Fruit fly (Drosophila melanogaster) whole organism, pupa: ENCODE data around the gene RpS5a.
A peak's percentile ranks its signal among the peaks of the same experiment; 100 is the strongest.

Source experiments
- CG10348 ChIP-seq: fragments of 200-800 bp; sonication (Bioruptor generic); IDR thresholded peaks from 2 replicates; pipeline ENCODE4 v1.3.6; 2022; ENCODE audit warnings: missing biosample characterization, missing genetic modification characterization
- CG12605 ChIP-seq: fragments of 200-800 bp; sonication (Bioruptor generic); IDR thresholded peaks from 2 replicates; pipeline ENCODE4 v1.3.6; 2022; ENCODE audit warnings: missing biosample characterization, missing genetic modification characterization
- CG13204 ChIP-seq: fragments of 200-800 bp; sonication (Bioruptor generic); optimal IDR thresholded peaks from 2 replicates; lab custom pipeline; 2018; ENCODE audit warnings: missing biosample characterization, mild to moderate bottlenecking, missing genetic modification characterization, moderate library complexity
- CG14655 ChIP-seq: fragments of 200-800 bp; sonication (Bioruptor generic); optimal IDR thresholded peaks from 3 replicates; lab custom pipeline; 2017; ENCODE audit warnings: mild to moderate bottlenecking, missing biosample characterization, missing genetic modification reagents, missing genetic modification characterization
- CG15710 ChIP-seq: fragments of 200-800 bp; sonication (Bioruptor generic); optimal IDR thresholded peaks from 2 replicates; lab custom pipeline; 2018; ENCODE audit warnings: missing biosample characterization, mild to moderate bottlenecking, missing genetic modification characterization, moderate library complexity
- CG17806 ChIP-seq: fragments of 200-800 bp; sonication (Bioruptor generic); optimal IDR thresholded peaks from 2 replicates; lab custom pipeline; 2018; ENCODE audit warnings: missing biosample characterization, mild to moderate bottlenecking, missing genetic modification characterization, moderate library complexity
- CG32121 ChIP-seq: fragments of 200-800 bp; sonication (Bioruptor generic); IDR thresholded peaks from 2 replicates; pipeline ENCODE4 v1.3.6; 2022; ENCODE audit warnings: missing biosample characterization, missing genetic modification characterization
- CG34367 ChIP-seq: fragments of 200-800 bp; sonication (Bioruptor generic); optimal IDR thresholded peaks from 2 replicates; lab custom pipeline; 2018; ENCODE audit warnings: missing biosample characterization, mild to moderate bottlenecking, missing genetic modification characterization
- CG4496 ChIP-seq: fragments of 200-800 bp; sonication (Bioruptor generic); IDR thresholded peaks from 3 replicates; pipeline ENCODE4 v1.3.6; 2022; ENCODE audit warnings: missing biosample characterization, missing genetic modification characterization
- CG8159 ChIP-seq: fragments of 200-800 bp; sonication (Bioruptor generic); optimal IDR thresholded peaks from 3 replicates; lab custom pipeline; 2018; ENCODE audit warnings: missing biosample characterization, mild to moderate bottlenecking, missing genetic modification characterization, moderate library complexity
- CG8301 ChIP-seq: fragments of 200-800 bp; sonication (Bioruptor generic); optimal IDR thresholded peaks from 2 replicates; lab custom pipeline; 2018; ENCODE audit warnings: missing biosample characterization, mild to moderate bottlenecking, missing genetic modification characterization
- CG9948 ChIP-seq: fragments of 200-800 bp; sonication (Bioruptor generic); optimal IDR thresholded peaks from 2 replicates; lab custom pipeline; 2018; ENCODE audit warnings: missing biosample characterization, mild to moderate bottlenecking, missing genetic modification characterization, moderate library complexity
- D1 ChIP-seq: fragments of 200-800 bp; sonication (Bioruptor generic); optimal IDR thresholded peaks from 2 replicates; lab custom pipeline; 2018; ENCODE audit warnings: missing biosample characterization, mild to moderate bottlenecking, missing genetic modification characterization, moderate library complexity
- EcR ChIP-seq: fragments of 200-800 bp; sonication (Bioruptor generic); optimal IDR thresholded peaks from 3 replicates; lab custom pipeline; 2019; ENCODE audit warnings: missing biosample characterization, missing genetic modification characterization, mild to moderate bottlenecking, moderate library complexity, missing genetic modification reagents
- Ets98B ChIP-seq: fragments of 200-800 bp; sonication (Bioruptor generic); IDR thresholded peaks from 2 replicates; pipeline ENCODE4 v1.3.6; 2022; ENCODE audit warnings: missing biosample characterization, missing genetic modification characterization
- Pif1A ChIP-seq: fragments of 200-800 bp; sonication (Bioruptor generic); optimal IDR thresholded peaks from 3 replicates; lab custom pipeline; 2016; ENCODE audit warnings: missing biosample characterization, missing genetic modification characterization
- Pif1B ChIP-seq: fragments of 200-800 bp; sonication (Bioruptor generic); optimal IDR thresholded peaks from 3 replicates; lab custom pipeline; 2016; ENCODE audit warnings: missing biosample characterization, missing genetic modification characterization
- Snoo ChIP-seq: fragments of 200-800 bp; sonication (Bioruptor generic); optimal IDR thresholded peaks from 3 replicates; lab custom pipeline; 2017; ENCODE audit warnings: missing biosample characterization, mild to moderate bottlenecking, missing genetic modification characterization, inconsistent platforms
- fd96Ca ChIP-seq: fragments of 200-800 bp; sonication (Bioruptor generic); IDR thresholded peaks from 3 replicates; pipeline ENCODE4 v1.3.6; 2022; ENCODE audit warnings: missing biosample characterization, missing genetic modification characterization
- gl ChIP-seq: fragments of 200-800 bp; sonication (Bioruptor generic); optimal IDR thresholded peaks from 2 replicates; lab custom pipeline; 2018; ENCODE audit warnings: missing biosample characterization, mild to moderate bottlenecking, missing genetic modification characterization
- rn ChIP-seq: fragments of 200-800 bp; sonication (Bioruptor generic); IDR thresholded peaks from 2 replicates; pipeline ENCODE4 v1.3.6; 2022; ENCODE audit warnings: missing biosample characterization, missing genetic modification characterization

RpS5a gene

dm6 chrX:17147983-17148637 lies at the start of gene RpS5a:
Gene RpS5a (minus strand): TSS chrX:17148264.
- peak; percentile 60; the same call in 1 of the 3 replicates for TF ChIP-seq fd96Ca
- TF ChIP-seq CG9948 (tag; lab: Kevin White, UChicago): peak; percentile 16
- peak; percentile 62 for TF ChIP-seq CG15710 (tag; lab: Kevin White, UChicago)
- TF ChIP-seq Pif1B (GFP tag; lab: Kevin White, UChicago): peak; percentile 60
- TF ChIP-seq gl (tag; lab: Kevin White, UChicago): peak; percentile 55
- TF ChIP-seq EcR (GFP tag; lab: Kevin White, UChicago): no peak
- TF ChIP-seq Ets98B (GFP tag; lab: Robert Waterston, UW): peak; percentile 64
- peak; percentile 25 for TF ChIP-seq CG8301
- TF ChIP-seq CG32121 (GFP tag; lab: Robert Waterston, UW): no peak
- TF ChIP-seq CG14655 (GFP tag; lab: Kevin White, UChicago): no peak
- 0 out of 2 replicates have a peak, but pooled peaks have one; percentile 32 for TF ChIP-seq rn (GFP tag; lab: Robert Waterston, UW)
- peak; percentile 29 for TF ChIP-seq CG8159 (tag; lab: Kevin White, UChicago)
- TF ChIP-seq CG13204: no peak
- peak; percentile 14 for TF ChIP-seq CG17806 (tag; lab: Kevin White, UChicago)
- TF ChIP-seq CG4496 (GFP tag; lab: Robert Waterston, UW): peak; percentile 80
- TF ChIP-seq Snoo (tag; lab: Kevin White, UChicago): peak; percentile 86
- peak; percentile 66 for TF ChIP-seq Pif1A
- TF ChIP-seq D1 (tag; lab: Kevin White, UChicago): no peak
- peak; percentile 50; the same call in 1 of the 2 replicates for TF ChIP-seq CG12605 (GFP tag; lab: Robert Waterston, UW)
- no peak for TF ChIP-seq CG10348 (GFP tag; lab: Robert Waterston, UW)
- peak; percentile 69 for TF ChIP-seq CG34367 (tag; lab: Kevin White, UChicago)

dm6 chrX:17188167-17188566 lies 40.1 kb upstream of the RpS5a start:
- no peak for TF ChIP-seq CG10348 (GFP tag; lab: Robert Waterston, UW)

dm6 chrX:17187495-17187894 lies 39.4 kb upstream of the RpS5a start:
- TF ChIP-seq rn (GFP tag; lab: Robert Waterston, UW) (no peak), gl (tag; lab: Kevin White, UChicago) (no peak), CG12605 (GFP tag; lab: Robert Waterston, UW) (0 out of 2 replicates have a peak, but pooled peaks have one; percentile 36), Pif1B (GFP tag; lab: Kevin White, UChicago) (peak; percentile 2), CG13204 (no peak), Ets98B (GFP tag; lab: Robert Waterston, UW) (peak; percentile 54), CG4496 (GFP tag; lab: Robert Waterston, UW) (peak; percentile 73), Snoo (tag; lab: Kevin White, UChicago) (no peak), CG32121 (GFP tag; lab: Robert Waterston, UW) (peak; percentile 57; the same call in 1 of the 2 replicates), CG10348 (GFP tag; lab: Robert Waterston, UW) (no peak), CG8301 (peak; percentile 20), CG8159 (tag; lab: Kevin White, UChicago) (no peak), D1 (tag; lab: Kevin White, UChicago) (no peak), CG9948 (tag; lab: Kevin White, UChicago) (peak; percentile 4), CG15710 (tag; lab: Kevin White, UChicago) (no peak), EcR (GFP tag; lab: Kevin White, UChicago) (no peak), Pif1A (peak; percentile 30), CG34367 (tag; lab: Kevin White, UChicago) (no peak), fd96Ca (0 out of 3 replicates have a peak, but pooled peaks have one; percentile 28), CG14655 (GFP tag; lab: Kevin White, UChicago) (peak; percentile 12), CG17806 (tag; lab: Kevin White, UChicago) (peak; percentile 20)

dm6 chrX:17186432-17186831 lies 38.4 kb upstream of the RpS5a start:
- TF ChIP-seq CG32121 (GFP tag; lab: Robert Waterston, UW): no peak
- no peak for TF ChIP-seq Pif1B (GFP tag; lab: Kevin White, UChicago)
- TF ChIP-seq fd96Ca: no peak
- TF ChIP-seq Snoo (tag; lab: Kevin White, UChicago): no peak
- TF ChIP-seq CG15710 (tag; lab: Kevin White, UChicago): no peak
- no peak for TF ChIP-seq Pif1A
- TF ChIP-seq CG12605 (GFP tag; lab: Robert Waterston, UW): no peak
- TF ChIP-seq rn (GFP tag; lab: Robert Waterston, UW): no peak
- no peak for TF ChIP-seq CG34367 (tag; lab: Kevin White, UChicago)
- no peak for TF ChIP-seq CG17806 (tag; lab: Kevin White, UChicago)
- no peak for TF ChIP-seq CG9948 (tag; lab: Kevin White, UChicago)
- TF ChIP-seq CG13204: no peak
- TF ChIP-seq CG8301: no peak
- no peak for TF ChIP-seq Ets98B (GFP tag; lab: Robert Waterston, UW)
- TF ChIP-seq gl (tag; lab: Kevin White, UChicago): no peak
- TF ChIP-seq EcR (GFP tag; lab: Kevin White, UChicago): no peak

dm6 chrX:17183486-17183885 lies 35.4 kb upstream of the RpS5a start:
- TF ChIP-seq CG10348 (GFP tag; lab: Robert Waterston, UW): no peak
- no peak for TF ChIP-seq CG4496 (GFP tag; lab: Robert Waterston, UW)
- TF ChIP-seq rn (GFP tag; lab: Robert Waterston, UW): no peak
- no peak for TF ChIP-seq fd96Ca
- TF ChIP-seq CG8301: no peak
- no peak for TF ChIP-seq Pif1A
- no peak for TF ChIP-seq CG32121 (GFP tag; lab: Robert Waterston, UW)
- TF ChIP-seq CG9948 (tag; lab: Kevin White, UChicago): no peak
- TF ChIP-seq CG17806 (tag; lab: Kevin White, UChicago): no peak
